Worm (Caenorhabditis elegans) whole organism, late embryonic: ENCODE measurements around the gene F47B8.4.

Experiments
- T23F11.4 ChIP-seq: fragments of 200-800 bp; sonication (Bioruptor generic); optimal IDR thresholded peaks from 2 replicates; lab custom pipeline; 2018; ENCODE audit warnings: mild to moderate bottlenecking, missing genetic modification characterization, missing compliant biosample characterization
- ceh-9 ChIP-seq: sonication (generic microtip); optimal IDR thresholded peaks from 2 replicates; lab custom pipeline; 2016; ENCODE audit warnings: mild to moderate bottlenecking, missing genetic modification characterization, inconsistent platforms, missing compliant biosample characterization
- dmd-4 ChIP-seq: sonication (generic microtip); optimal IDR thresholded peaks from 2 replicates; lab custom pipeline; 2016; ENCODE audit warnings: borderline replicate concordance, missing genetic modification characterization, missing compliant biosample characterization
- ets-4 ChIP-seq: sonication (generic microtip); optimal IDR thresholded peaks from 2 replicates; lab custom pipeline; 2016; ENCODE audit warnings: missing genetic modification characterization, missing compliant biosample characterization
- hlh-15 ChIP-seq: sonication (generic microtip); optimal IDR thresholded peaks from 2 replicates; lab custom pipeline; 2016; ENCODE audit warnings: missing genetic modification characterization, missing compliant biosample characterization
- nfya-1 ChIP-seq: sonication (generic microtip); optimal IDR thresholded peaks from 2 replicates; lab custom pipeline; 2017; ENCODE audit warnings: missing genetic modification characterization, mild to moderate bottlenecking, missing compliant biosample characterization, antibody characterized with exemption, moderate library complexity
- pqm-1 ChIP-seq: sonication (generic microtip); optimal IDR thresholded peaks from 2 replicates; lab custom pipeline; 2016; ENCODE audit warnings: missing genetic modification characterization, missing compliant biosample characterization
- unc-55 ChIP-seq: sonication (generic microtip); optimal IDR thresholded peaks from 2 replicates; lab custom pipeline; 2017; ENCODE audit warnings: missing biosample characterization, missing genetic modification reagents, missing genetic modification characterization

ce11 chrV:14279777-14280176 is 44.7 kb downstream of the F47B8.4 start, which contains the start of gene srt-33:
- TF ChIP-seq ets-4 (tag; lab: Kevin White, UChicago) (no peak), unc-55 (GFP tag; lab: Kevin White, UChicago) (no peak), ceh-9 (tag; lab: Kevin White, UChicago) (no peak), hlh-15 (tag; lab: Kevin White, UChicago) (no peak), T23F11.4 (GFP tag; lab: Kevin White, UChicago) (no peak), dmd-4 (tag; lab: Kevin White, UChicago) (no peak), nfya-1 (tag; lab: Kevin White, UChicago) (no peak), pqm-1 (tag; lab: Kevin White, UChicago) (no peak)
